Worm (Caenorhabditis elegans) whole organism, L4/young adult: ENCODE data around the gene C08B6.18.

Experiments
- dao-5 ChIP-seq: sonication (generic microtip); optimal IDR thresholded peaks from 2 replicates; lab custom pipeline; 2016; ENCODE audit warnings: missing genotype, missing genetic modification characterization, moderate library complexity, missing compliant biosample characterization
- him-1 ChIP-seq: sonication (generic microtip); optimal IDR thresholded peaks from 2 replicates; lab custom pipeline; 2016; ENCODE audit warnings: missing genotype, missing genetic modification reagents, missing genetic modification characterization, missing compliant biosample characterization

ce11 chrV:10173653-10174052 lies 39.7 kb upstream of the C08B6.18 start, which contains the start of gene egl-3:
- TF ChIP-seq him-1 (no peak), dao-5 (tag; lab: Kevin White, UChicago) (no peak)
